Worm (Caenorhabditis elegans) whole organism, L2 larva: Measurements from ENCODE around the gene T27D12.1.

Source experiments
- C34F6.9 ChIP-seq: fragments of 150-350 bp; optimal IDR thresholded peaks from 2 replicates; lab custom pipeline; 2014; ENCODE audit warnings: missing biosample characterization, missing genetic modification characterization
- F13H6.1 ChIP-seq: sonication (generic microtip); optimal IDR thresholded peaks from 2 replicates; lab custom pipeline; 2016; ENCODE audit warnings: missing genetic modification characterization, missing compliant biosample characterization
- R02D3.7 ChIP-seq: fragments of 150-350 bp; optimal IDR thresholded peaks from 2 replicates; lab custom pipeline; 2014; ENCODE audit warnings: missing biosample characterization, missing genetic modification characterization
- Y55F3AM.14 ChIP-seq: fragments of 200-800 bp; sonication (Bioruptor generic); optimal IDR thresholded peaks from 2 replicates; lab custom pipeline; 2018; ENCODE audit warnings: mild to moderate bottlenecking, missing genetic modification characterization, missing compliant biosample characterization
- alr-1 ChIP-seq: fragments of 150-350 bp; optimal IDR thresholded peaks from 2 replicates; lab custom pipeline; 2014; ENCODE audit warnings: missing biosample characterization, missing genetic modification characterization
- aly-2 ChIP-seq: fragments of 150-350 bp; optimal IDR thresholded peaks from 2 replicates; lab custom pipeline; 2014; ENCODE audit warnings: missing biosample characterization, missing genetic modification characterization
- ama-1 ChIP-seq: fragments of 150-350 bp; optimal IDR thresholded peaks from 2 replicates; lab custom pipeline; 2018; ENCODE audit warnings: inconsistent platforms
- blmp-1 ChIP-seq: sonication (generic microtip); optimal IDR thresholded peaks from 2 replicates; lab custom pipeline; 2017; ENCODE audit warnings: missing genetic modification characterization, mild to moderate bottlenecking, missing compliant biosample characterization, antibody characterized with exemption, moderate library complexity; ENCODE audit not compliant: insufficient read depth
- ceh-16 ChIP-seq: fragments of 150-350 bp; optimal IDR thresholded peaks from 2 replicates; lab custom pipeline; 2014; ENCODE audit warnings: missing biosample characterization, missing genetic modification characterization
- ceh-82 ChIP-seq: fragments of 150-350 bp; optimal IDR thresholded peaks from 2 replicates; lab custom pipeline; 2014; ENCODE audit warnings: missing biosample characterization, missing genetic modification characterization
- crh-2 ChIP-seq: sonication (generic microtip); optimal IDR thresholded peaks from 2 replicates; lab custom pipeline; 2017; ENCODE audit warnings: missing biosample characterization, missing genetic modification characterization
- dmd-4 ChIP-seq: sonication (generic microtip); optimal IDR thresholded peaks from 2 replicates; lab custom pipeline; 2017; ENCODE audit warnings: missing biosample characterization, missing genetic modification characterization
- egl-27 ChIP-seq: sonication (generic microtip); optimal IDR thresholded peaks from 3 replicates; lab custom pipeline; 2017; ENCODE audit warnings: missing biosample characterization, missing genetic modification reagents, missing genetic modification characterization
- elt-1 ChIP-seq: fragments of 150-350 bp; optimal IDR thresholded peaks from 2 replicates; lab custom pipeline; 2014; ENCODE audit warnings: missing biosample characterization, missing genetic modification characterization
- fos-1 ChIP-seq: fragments of 150-350 bp; optimal IDR thresholded peaks from 2 replicates; lab custom pipeline; 2014; ENCODE audit warnings: missing biosample characterization, missing genetic modification characterization
- gmeb-1 ChIP-seq: fragments of 150-350 bp; optimal IDR thresholded peaks from 2 replicates; lab custom pipeline; 2014; ENCODE audit warnings: missing biosample characterization, missing genetic modification characterization
- lin-11 ChIP-seq: fragments of 150-350 bp; sonication (generic microtip); optimal IDR thresholded peaks from 2 replicates; lab custom pipeline; 2014; ENCODE audit warnings: missing biosample characterization, missing genetic modification characterization, inconsistent platforms, mixed read lengths
- lin-13 ChIP-seq: fragments of 150-350 bp; optimal IDR thresholded peaks from 2 replicates; lab custom pipeline; 2014; ENCODE audit warnings: missing biosample characterization, missing genetic modification reagents, missing genetic modification characterization
- lin-39 ChIP-seq: fragments of 150-350 bp; optimal IDR thresholded peaks from 2 replicates; lab custom pipeline; 2014; ENCODE audit warnings: missing biosample characterization, missing genetic modification reagents, missing genetic modification characterization
- lsy-2 ChIP-seq, 2 experiments: fragments of 150-350 bp in 1 of 2; sonication (generic microtip) in 1 of 2; optimal IDR thresholded peaks; 2 replicates each; lab custom pipeline; 2014 to 2017; ENCODE audit warnings: missing biosample characterization in 2 of 2, missing genetic modification characterization in 2 of 2
- mbf-1 ChIP-seq: sonication (generic microtip); optimal IDR thresholded peaks from 2 replicates; lab custom pipeline; 2017; ENCODE audit warnings: missing biosample characterization, missing genetic modification characterization
- mdl-1 ChIP-seq, 2 experiments: fragments of 150-350 bp in 1 of 2; sonication (generic microtip) in 1 of 2; optimal IDR thresholded peaks; 2 replicates each; lab custom pipeline; 2017; ENCODE audit warnings: missing biosample characterization in 2 of 2, missing genetic modification characterization in 2 of 2
- nhr-10 ChIP-seq: sonication (generic microtip); optimal IDR thresholded peaks from 2 replicates; lab custom pipeline; 2017; ENCODE audit warnings: missing biosample characterization, missing genetic modification characterization
- nhr-11 ChIP-seq: fragments of 150-350 bp; optimal IDR thresholded peaks from 2 replicates; lab custom pipeline; 2014; ENCODE audit warnings: missing biosample characterization, missing genetic modification characterization
- nhr-12 ChIP-seq: fragments of 150-350 bp; optimal IDR thresholded peaks from 2 replicates; lab custom pipeline; 2014; ENCODE audit warnings: missing biosample characterization, missing genetic modification characterization
- nhr-129 ChIP-seq: fragments of 150-350 bp; optimal IDR thresholded peaks from 2 replicates; lab custom pipeline; 2014; ENCODE audit warnings: missing biosample characterization, missing genetic modification characterization
- nhr-21 ChIP-seq: fragments of 150-350 bp; optimal IDR thresholded peaks from 2 replicates; lab custom pipeline; 2014; ENCODE audit warnings: missing biosample characterization, missing genetic modification characterization
- nhr-23 ChIP-seq: fragments of 150-350 bp; optimal IDR thresholded peaks from 2 replicates; lab custom pipeline; 2014; ENCODE audit warnings: missing biosample characterization, missing genetic modification reagents, missing genetic modification characterization
- nhr-237 ChIP-seq: fragments of 150-350 bp; optimal IDR thresholded peaks from 2 replicates; lab custom pipeline; 2014; ENCODE audit warnings: missing biosample characterization, missing genetic modification characterization
- nhr-25 ChIP-seq: fragments of 150-350 bp; sonication (generic microtip); optimal IDR thresholded peaks from 3 replicates; lab custom pipeline; 2014; ENCODE audit warnings: missing biosample characterization, missing genetic modification characterization
- nhr-77 ChIP-seq: fragments of 150-350 bp; optimal IDR thresholded peaks from 2 replicates; lab custom pipeline; 2014; ENCODE audit warnings: missing biosample characterization, missing genetic modification characterization
- sem-4 ChIP-seq: fragments of 150-350 bp; optimal IDR thresholded peaks from 2 replicates; lab custom pipeline; 2014; ENCODE audit warnings: missing biosample characterization, missing genetic modification reagents, missing genetic modification characterization
- skn-1 ChIP-seq: sonication (generic microtip); optimal IDR thresholded peaks from 2 replicates; lab custom pipeline; 2017; ENCODE audit warnings: missing biosample characterization, missing genetic modification characterization
- sma-9 ChIP-seq, 2 experiments: fragments of 150-350 bp in 1 of 2; sonication (generic microtip) in 1 of 2; optimal IDR thresholded peaks; 2 replicates each; lab custom pipeline; 2014 to 2016; ENCODE audit warnings: missing genetic modification characterization in 2 of 2, mild to moderate bottlenecking in 1 of 2, missing biosample characterization in 1 of 2, missing compliant biosample characterization in 1 of 2, missing genetic modification reagents in 1 of 2, moderate library complexity in 1 of 2
- snpc-4 ChIP-seq: fragments of 150-350 bp; optimal IDR thresholded peaks from 2 replicates; lab custom pipeline; 2014; ENCODE audit warnings: missing biosample characterization, missing genetic modification characterization
- unc-39 ChIP-seq: fragments of 150-350 bp; optimal IDR thresholded peaks from 2 replicates; lab custom pipeline; 2014; ENCODE audit warnings: missing biosample characterization, missing genetic modification characterization
- unc-55 ChIP-seq: fragments of 150-350 bp; sonication (generic microtip); optimal IDR thresholded peaks from 3 replicates; lab custom pipeline; 2014; ENCODE audit warnings: missing biosample characterization, missing genetic modification reagents, missing genetic modification characterization
- unc-62 ChIP-seq: fragments of 150-350 bp; optimal IDR thresholded peaks from 2 replicates; lab custom pipeline; 2014; ENCODE audit warnings: missing biosample characterization, missing genetic modification reagents, missing genetic modification characterization
- zag-1 ChIP-seq: fragments of 150-350 bp; optimal IDR thresholded peaks from 2 replicates; lab custom pipeline; 2014; ENCODE audit warnings: missing biosample characterization, missing genetic modification characterization
- ztf-11 ChIP-seq: sonication (generic microtip); optimal IDR thresholded peaks from 2 replicates; lab custom pipeline; 2017; ENCODE audit warnings: missing biosample characterization, missing genetic modification characterization
- ztf-4 ChIP-seq: fragments of 150-350 bp; optimal IDR thresholded peaks from 2 replicates; lab custom pipeline; 2014; ENCODE audit warnings: missing biosample characterization, missing genetic modification characterization

Gene T27D12.1

ce11 chrII:11859833-11860232, 17.4 kb downstream of the T27D12.1 start:
- TF ChIP-seq fos-1 (tag; lab: Kevin White, UChicago) (peak; percentile 26), unc-39 (no peak), nhr-237 (tag; lab: Kevin White, UChicago) (no peak), gmeb-1 (peak; percentile 11)

- no peak for TF ChIP-seq ceh-16 (tag; lab: Kevin White, UChicago)
- TF ChIP-seq alr-1 = no peak
- no peak for TF ChIP-seq dmd-4 (tag; lab: Kevin White, UChicago)
- TF ChIP-seq sem-4 (tag; lab: Kevin White, UChicago) = no peak
- TF ChIP-seq nhr-10 (tag; lab: Kevin White, UChicago) = no peak
- no peak for TF ChIP-seq nhr-21 (tag; lab: Kevin White, UChicago)
- no peak for TF ChIP-seq zag-1 (tag; lab: Kevin White, UChicago)
- TF ChIP-seq nhr-129 = no peak
- TF ChIP-seq unc-39 = no peak
Observed at ce11 chrII:11860623-11861079, 18.2 kb downstream of the T27D12.1 start, which contains the start of gene K12D12.5. Gene K12D12.5 (plus strand): TSS chrII:11861029.

ce11 chrII:11865644-11866043, 23.2 kb downstream of the T27D12.1 start, which contains the start of gene K12D12.4:
Gene K12D12.4 (minus strand): TSS chrII:11865744.
- TF ChIP-seq Y55F3AM.14 (GFP tag; lab: Kevin White, UChicago) = no peak
- TF ChIP-seq mbf-1 (tag; lab: Kevin White, UChicago) = no peak
- TF ChIP-seq nhr-23 = no peak
- no peak for TF ChIP-seq mdl-1 (tag; optimal IDR thresholded peaks at IDR 0.05; lab: Kevin White, UChicago)
- TF ChIP-seq lin-39 = no peak
- no peak for TF ChIP-seq elt-1 (tag; lab: Kevin White, UChicago)
- TF ChIP-seq unc-62 (GFP tag; lab: Kevin White, UChicago) = no peak
- TF ChIP-seq ceh-82 (tag; lab: Kevin White, UChicago) = no peak
- no peak for TF ChIP-seq aly-2

- TF ChIP-seq alr-1 (no peak), nhr-77 (no peak), ama-1 (lab: Kevin White, UChicago) (no peak), elt-1 (tag; lab: Kevin White, UChicago) (no peak), crh-2 (tag; lab: Kevin White, UChicago) (no peak), lin-11 (tag; lab: Kevin White, UChicago) (no peak), snpc-4 (no peak), lsy-2 (tag; optimal IDR thresholded peaks at IDR 0.05; lab: Kevin White, UChicago) (no peak)
Observed at ce11 chrII:11868234-11868633, 25.8 kb downstream of the T27D12.1 start, which contains the start of gene col-84. Gene col-84 (plus strand): TSS chrII:11868534.

- TF ChIP-seq nhr-21 (tag; lab: Kevin White, UChicago) = no peak
- TF ChIP-seq unc-39 = no peak
- no peak for TF ChIP-seq skn-1 (tag; lab: Kevin White, UChicago)
- TF ChIP-seq snpc-4 = no peak
- no peak for TF ChIP-seq lin-13
- TF ChIP-seq unc-62 (GFP tag; lab: Kevin White, UChicago) = no peak
- TF ChIP-seq nhr-12 = no peak
- no peak for TF ChIP-seq mbf-1 (tag; lab: Kevin White, UChicago)
- no peak for TF ChIP-seq sem-4 (tag; lab: Kevin White, UChicago)
- no peak for TF ChIP-seq F13H6.1 (tag; lab: Kevin White, UChicago)
- no peak for TF ChIP-seq nhr-25 (tag; lab: Kevin White, UChicago)
- TF ChIP-seq gmeb-1 = no peak
- TF ChIP-seq lin-11 (tag; lab: Kevin White, UChicago) = no peak
- TF ChIP-seq elt-1 (tag; lab: Kevin White, UChicago) = no peak
- no peak for TF ChIP-seq ceh-82 (tag; lab: Kevin White, UChicago)
- no peak for TF ChIP-seq dmd-4 (tag; lab: Kevin White, UChicago)
- TF ChIP-seq R02D3.7 (tag; lab: Kevin White, UChicago) = no peak
- no peak for TF ChIP-seq lin-39
Observed at ce11 chrII:11868893-11869292, 26.5 kb downstream of the T27D12.1 start.

- TF ChIP-seq unc-55 (GFP tag; lab: Kevin White, UChicago) (peak; percentile 97), unc-62 (GFP tag; lab: Kevin White, UChicago) (no peak), nhr-129 (peak; percentile 96), ztf-11 (no peak), lin-13 (peak; percentile 95), blmp-1 (tag; lab: Kevin White, UChicago) (peak; percentile 16), nhr-21 (tag; lab: Kevin White, UChicago) (peak; percentile 92), lin-11 (tag; lab: Kevin White, UChicago) (peak; percentile 94), dmd-4 (tag; lab: Kevin White, UChicago) (no peak), nhr-237 (tag; lab: Kevin White, UChicago) (peak; percentile 27), nhr-10 (tag; lab: Kevin White, UChicago) (peak; percentile 45), sma-9 (GFP tag; optimal IDR thresholded peaks at IDR 0.05; lab: Kevin White, UChicago) (peak; percentile 92), sma-9 (tag; optimal IDR thresholded peaks at IDR 0.05; lab: Kevin White, UChicago) (no peak), nhr-25 (tag; lab: Kevin White, UChicago) (peak; percentile 94), egl-27 (tag; lab: Kevin White, UChicago) (peak; percentile 83), fos-1 (tag; lab: Kevin White, UChicago) (peak; percentile 87), C34F6.9 (peak; percentile 96), snpc-4 (peak; percentile 79), nhr-11 (peak; percentile 80), ztf-4 (no peak), lin-39 (no peak)
Observed at ce11 chrII:11874674-11875198, 32.3 kb downstream of the T27D12.1 start, which contains the start of the genes npp-3 and top-2. Gene npp-3 (minus strand): TSS chrII:11874788. Gene top-2 (plus strand): TSS chrII:11875148.
